Worm (Caenorhabditis elegans) whole organism, young adult: ENCODE measurements around the gene C56G2.5.

ENCODE experiments used
- F49E8.2 ChIP-seq: sonication (generic microtip); optimal IDR thresholded peaks from 3 replicates; lab custom pipeline; 2017; ENCODE audit warnings: missing genetic modification characterization, mild to moderate bottlenecking, missing compliant biosample characterization, antibody characterized with exemption, moderate library complexity; ENCODE audit not compliant: insufficient read depth
- T26A5.8 ChIP-seq: sonication (generic microtip); optimal IDR thresholded peaks from 2 replicates; lab custom pipeline; 2016; ENCODE audit warnings: missing genetic modification characterization, missing compliant biosample characterization
- cebp-1 ChIP-seq, 2 experiments: fragments of 200-800 bp in 1 of 2; sonication (Bioruptor generic) in 1 of 2; sonication (generic microtip) in 1 of 2; IDR thresholded peaks in 1 of 2; optimal IDR thresholded peaks in 1 of 2; 2 replicates each; pipeline versions ENCODE4 v1.3.6 to Lab custom; 2017 to 2022; ENCODE audit warnings: missing compliant biosample characterization in 2 of 2, missing genetic modification characterization in 2 of 2, mild to moderate bottlenecking in 1 of 2, missing genetic modification reagents in 1 of 2, moderate library complexity in 1 of 2
- hlh-26 ChIP-seq: fragments of 200-800 bp; sonication (Bioruptor generic); conservative IDR thresholded peaks from 2 replicates; pipeline ENCODE4 v1.3.6; 2022; ENCODE audit warnings: missing genetic modification reagents, missing genetic modification characterization, missing compliant biosample characterization
- mes-4 ChIP-seq: sonication (generic microtip); optimal IDR thresholded peaks from 2 replicates; lab custom pipeline; 2016; ENCODE audit warnings: missing genotype, missing genetic modification characterization, missing compliant biosample characterization
- nfya-1 ChIP-seq: sonication (generic microtip); optimal IDR thresholded peaks from 2 replicates; lab custom pipeline; 2017; ENCODE audit warnings: antibody characterized with exemption, missing compliant biosample characterization, missing genetic modification characterization, borderline replicate concordance; ENCODE audit not compliant: insufficient read depth
- snpc-4 ChIP-seq, 5 experiments: fragments of 150-350 bp in 1 of 5; sonication (generic microtip) in 4 of 5; optimal IDR thresholded peaks; 2 replicates each; lab custom pipeline; 2014 to 2018; ENCODE audit warnings: missing genetic modification characterization in 5 of 5, missing biosample characterization in 3 of 5, antibody characterized with exemption in 2 of 5, mild to moderate bottlenecking in 2 of 5, missing compliant biosample characterization in 2 of 5, missing genotype in 2 of 5, moderate library complexity in 2 of 5, missing genetic modification reagents in 1 of 5
- ztf-22 ChIP-seq: fragments of 200-800 bp; sonication (Bioruptor generic); optimal IDR thresholded peaks from 2 replicates; lab custom pipeline; 2018; ENCODE audit warnings: mild to moderate bottlenecking, missing genetic modification characterization, moderate library complexity, missing compliant biosample characterization

ce11 chrIII:6341878-6342453 is 17.9 kb upstream of the C56G2.5 start, which contains the start of gene rpn-13:
- TF ChIP-seq F49E8.2 (tag; lab: Kevin White, UChicago) = no peak
- no peak for TF ChIP-seq mes-4 (tag; lab: Kevin White, UChicago)
- TF ChIP-seq cebp-1 (GFP tag; IDR thresholded peaks at IDR 0.05; lab: Robert Waterston, UW) = no peak
- peak; percentile 20 for TF ChIP-seq cebp-1 (tag; optimal IDR thresholded peaks at IDR 0.05; lab: Kevin White, UChicago)
- no peak for TF ChIP-seq nfya-1
- TF ChIP-seq ztf-22 (GFP tag; lab: Kevin White, UChicago) = no peak
- TF ChIP-seq snpc-4 (GFP tag; optimal IDR thresholded peaks at IDR 0.05; lab: Kevin White, UChicago) = no peak
- no peak for TF ChIP-seq snpc-4 (tag; optimal IDR thresholded peaks at IDR 0.05; lab: Kevin White, UChicago)
- no peak for TF ChIP-seq hlh-26
- no peak for TF ChIP-seq T26A5.8 (tag; lab: Kevin White, UChicago)
